Worm (Caenorhabditis elegans) whole organism, young adult: ENCODE results near the gene arrd-7.

ENCODE experiments used
- T07F8.4 ChIP-seq: sonication (generic microtip); optimal IDR thresholded peaks from 2 replicates; lab custom pipeline; 2016; ENCODE audit warnings: mild to moderate bottlenecking, missing genetic modification characterization, moderate library complexity, missing compliant biosample characterization
- aptf-3 ChIP-seq: fragments of 200-800 bp; sonication (Bioruptor generic); IDR thresholded peaks from 2 replicates; pipeline ENCODE4 v1.3.6; 2022; ENCODE audit warnings: missing genetic modification characterization, missing compliant biosample characterization
- attf-3 ChIP-seq: fragments of 200-800 bp; sonication (Bioruptor generic); conservative IDR thresholded peaks from 2 replicates; pipeline ENCODE4 v1.3.6; 2022; ENCODE audit warnings: missing genetic modification reagents, missing genetic modification characterization, missing compliant biosample characterization
- bed-1 ChIP-seq: fragments of 200-800 bp; sonication (Bioruptor generic); IDR thresholded peaks from 2 replicates; pipeline ENCODE4 v1.3.6; 2022; ENCODE audit warnings: missing genetic modification reagents, missing genetic modification characterization, missing compliant biosample characterization
- efl-1 ChIP-seq: fragments of 150-350 bp; optimal IDR thresholded peaks from 2 replicates; lab custom pipeline; 2014; ENCODE audit warnings: missing biosample characterization, missing genetic modification reagents, missing genetic modification characterization
- snpc-4 ChIP-seq, 5 experiments: fragments of 150-350 bp in 1 of 5; sonication (generic microtip) in 4 of 5; optimal IDR thresholded peaks; 2 replicates each; lab custom pipeline; 2014 to 2018; ENCODE audit warnings: missing genetic modification characterization in 5 of 5, missing biosample characterization in 3 of 5, antibody characterized with exemption in 2 of 5, mild to moderate bottlenecking in 2 of 5, missing compliant biosample characterization in 2 of 5, missing genotype in 2 of 5, moderate library complexity in 2 of 5, missing genetic modification reagents in 1 of 5
- tbx-9 ChIP-seq: sonication (generic microtip); optimal IDR thresholded peaks from 2 replicates; lab custom pipeline; 2016; ENCODE audit warnings: borderline replicate concordance, missing genetic modification characterization, inconsistent platforms, missing compliant biosample characterization
- unc-130 ChIP-seq: sonication (generic microtip); optimal IDR thresholded peaks from 2 replicates; lab custom pipeline; 2016; ENCODE audit warnings: missing genetic modification reagents, missing genetic modification characterization, missing compliant biosample characterization

- TF ChIP-seq tbx-9, result no peak
- TF ChIP-seq efl-1 (GFP tag; lab: Kevin White, UChicago), result no peak
- no peak for TF ChIP-seq bed-1 (GFP tag; lab: Robert Waterston, UW)
- TF ChIP-seq unc-130 (GFP tag; lab: Kevin White, UChicago), result no peak
- TF ChIP-seq aptf-3 (GFP tag; lab: Robert Waterston, UW), result no peak
- TF ChIP-seq snpc-4 (GFP tag; optimal IDR thresholded peaks at IDR 0.05; lab: Kevin White, UChicago), result no peak
- no peak for TF ChIP-seq snpc-4 (tag; optimal IDR thresholded peaks at IDR 0.05; lab: Kevin White, UChicago)
- TF ChIP-seq T07F8.4, result no peak
- TF ChIP-seq attf-3, result no peak
Measured at ce11 chrII:12080015-12080414, 17.6 kb upstream of the arrd-7 start.
